Fruit fly (Drosophila melanogaster) whole organism, larva: Measurements from ENCODE around the gene png.

Experiments used
- noc ChIP-seq: fragments of 200-800 bp; sonication (Bioruptor generic); optimal IDR thresholded peaks from 3 replicates; lab custom pipeline; 2019; ENCODE audit warnings: missing biosample characterization, mild to moderate bottlenecking, missing genetic modification characterization, moderate library complexity

Gene png

dm6 chrX:1320144-1320981 lies 37.0 kb downstream of the png start:
- TF ChIP-seq noc (tag; lab: Kevin White, UChicago): no peak

- TF ChIP-seq noc (tag; lab: Kevin White, UChicago): no peak
Measured at dm6 chrX:1312510-1312909, 44.9 kb downstream of the png start.

dm6 chrX:1311218-1311617 lies 46.2 kb downstream of the png start:
- TF ChIP-seq noc (tag; lab: Kevin White, UChicago): no peak

- no peak for TF ChIP-seq noc (tag; lab: Kevin White, UChicago)
Measured at dm6 chrX:1308444-1308843, 49.0 kb downstream of the png start.
